Worm (Caenorhabditis elegans): ENCODE results near the gene C56E10.3.

Gene C56E10.3

ce11 chrX:6687756-6688155, 42.3 kb downstream of the C56E10.3 start:
- TF ChIP-seq egl-5 (tag; optimal IDR thresholded peaks at IDR 0.05) (no peak), nhr-12 (tag; optimal IDR thresholded peaks at IDR 0.05) (no peak), mdl-1 (tag; optimal IDR thresholded peaks at IDR 0.05) (no peak), skn-1 (tag; optimal IDR thresholded peaks at IDR 0.05) (no peak), nhr-11 (tag; optimal IDR thresholded peaks at IDR 0.05) (no peak), elt-1 (tag; optimal IDR thresholded peaks at IDR 0.05) (no peak), ama-1 (optimal IDR thresholded peaks at IDR 0.05) (no peak), fos-1 (tag; optimal IDR thresholded peaks at IDR 0.05) (no peak), eor-1 (tag; optimal IDR thresholded peaks at IDR 0.05) (no peak), ztf-11 (tag; optimal IDR thresholded peaks at IDR 0.05) (no peak), zag-1 (tag; optimal IDR thresholded peaks at IDR 0.05) (no peak)

DNA sequence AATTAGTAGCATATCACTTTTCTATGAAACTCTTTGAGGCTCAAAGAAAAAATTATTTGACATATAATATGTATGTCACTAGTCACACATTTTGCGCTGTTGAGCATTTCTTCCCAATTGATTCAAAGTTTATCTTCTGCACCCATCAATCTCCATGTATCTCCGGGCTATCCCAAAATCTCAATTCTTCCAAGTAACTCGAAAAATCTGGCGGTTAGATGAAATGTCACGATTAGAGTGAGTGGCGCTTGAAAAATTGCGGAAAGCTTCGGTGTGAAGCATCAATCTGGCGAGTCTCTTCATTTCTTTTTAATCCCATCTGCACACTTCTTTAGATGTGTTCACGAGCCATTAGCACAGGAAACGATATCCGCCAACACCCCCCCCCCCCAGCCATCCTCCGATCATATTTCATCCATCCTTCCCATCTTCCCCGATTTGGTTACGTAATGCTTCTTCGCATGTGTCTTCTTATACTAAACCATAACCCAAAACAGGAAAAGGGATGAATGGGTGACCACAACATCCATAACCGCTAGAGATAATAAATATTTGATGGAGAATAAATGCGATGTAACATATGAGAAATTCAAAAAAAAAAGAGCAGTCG, 43.6 kb downstream of the C56E10.3 start:
- TF ChIP-seq nhr-12 (tag; optimal IDR thresholded peaks at IDR 0.05): no peak
- no peak for TF ChIP-seq egl-5 (tag; optimal IDR thresholded peaks at IDR 0.05)
- TF ChIP-seq unc-62 (GFP tag; optimal IDR thresholded peaks at IDR 0.05): peak; percentile 32
- TF ChIP-seq ceh-28 (tag; optimal IDR thresholded peaks at IDR 0.05): no peak
- TF ChIP-seq nfya-1 (tag; optimal IDR thresholded peaks at IDR 0.05; ENCODE audit: insufficient read depth): no peak
- no peak for TF ChIP-seq nhr-77 (tag; optimal IDR thresholded peaks at IDR 0.05)
- no peak for TF ChIP-seq elt-2 (tag; optimal IDR thresholded peaks at IDR 0.05)
- TF ChIP-seq nhr-237 (tag; optimal IDR thresholded peaks at IDR 0.05): no peak
- TF ChIP-seq nhr-28 (tag; optimal IDR thresholded peaks at IDR 0.05): no peak
- TF ChIP-seq skn-1 (tag; optimal IDR thresholded peaks at IDR 0.05): no peak
- no peak for TF ChIP-seq nhr-43 (tag; optimal IDR thresholded peaks at IDR 0.05; ENCODE audit: poor library complexity, severe bottlenecking)
- TF ChIP-seq lin-39 (tag; optimal IDR thresholded peaks at IDR 0.05): peak; percentile 20
- no peak for TF ChIP-seq ztf-11 (tag; optimal IDR thresholded peaks at IDR 0.05)
- no peak for TF ChIP-seq fkh-10 (GFP tag; optimal IDR thresholded peaks at IDR 0.05)
- peak; percentile 94 for TF ChIP-seq elt-1 (tag; optimal IDR thresholded peaks at IDR 0.05)
- TF ChIP-seq mml-1 (tag; optimal IDR thresholded peaks at IDR 0.05): no peak
- TF ChIP-seq jun-1 (tag; optimal IDR thresholded peaks at IDR 0.05): no peak
- TF ChIP-seq egl-27 (tag; optimal IDR thresholded peaks at IDR 0.05): no peak
- no peak for TF ChIP-seq sea-2 (GFP tag; optimal IDR thresholded peaks at IDR 0.05)
- TF ChIP-seq hmg-11 (tag; optimal IDR thresholded peaks at IDR 0.05): no peak
- TF ChIP-seq ceh-16 (tag; optimal IDR thresholded peaks at IDR 0.05): no peak
- no peak for TF ChIP-seq fos-1 (tag; optimal IDR thresholded peaks at IDR 0.05)

DNA sequence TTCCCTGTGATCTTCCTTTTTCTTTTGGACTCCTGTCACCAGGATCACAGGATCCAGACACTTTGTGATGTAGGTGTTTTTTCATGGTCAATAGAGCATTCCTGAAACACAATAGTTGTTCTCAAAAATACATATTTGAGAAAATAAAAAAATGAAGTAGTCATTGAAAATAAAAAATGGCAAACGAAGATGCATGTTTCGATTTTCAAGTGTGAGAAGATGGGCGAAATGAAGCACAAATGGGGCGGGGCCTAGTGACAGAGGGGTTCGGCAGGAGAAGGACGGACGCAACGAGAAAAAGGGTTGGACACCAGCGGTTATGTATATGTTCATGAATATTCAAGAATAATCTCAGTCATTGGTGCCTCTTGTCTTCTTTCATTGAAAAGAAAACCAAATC, 44.5 kb downstream of the C56E10.3 start, which contains the start of gene F38B6.6:
Gene F38B6.6, minus strand, starts transcription at position 101 of the 400 bp plus-strand sequence.
- TF ChIP-seq fkh-10 (GFP tag; optimal IDR thresholded peaks at IDR 0.05) (no peak), R02D3.7 (tag; optimal IDR thresholded peaks at IDR 0.05) (no peak), nhr-23 (tag; optimal IDR thresholded peaks at IDR 0.05) (no peak), nhr-28 (tag; optimal IDR thresholded peaks at IDR 0.05) (no peak), egl-27 (tag; optimal IDR thresholded peaks at IDR 0.05) (no peak), eor-1 (tag; optimal IDR thresholded peaks at IDR 0.05) (no peak), elt-3 (tag; optimal IDR thresholded peaks at IDR 0.05) (no peak), nhr-12 (tag; optimal IDR thresholded peaks at IDR 0.05) (no peak), sea-2 (GFP tag; optimal IDR thresholded peaks at IDR 0.05) (no peak), lin-15B (tag; optimal IDR thresholded peaks at IDR 0.05) (no peak), lsy-12 (tag; optimal IDR thresholded peaks at IDR 0.05) (no peak), ceh-9 (tag; optimal IDR thresholded peaks at IDR 0.05) (no peak), fkh-2 (tag; optimal IDR thresholded peaks at IDR 0.05) (no peak), elt-2 (tag; optimal IDR thresholded peaks at IDR 0.05) (no peak), skn-1 (tag; optimal IDR thresholded peaks at IDR 0.05) (no peak), nhr-67 (tag; optimal IDR thresholded peaks at IDR 0.05) (no peak), nhr-11 (tag; optimal IDR thresholded peaks at IDR 0.05) (no peak), nhr-25 (tag; optimal IDR thresholded peaks at IDR 0.05) (no peak)

ce11 chrX:6691653-6692052, 46.2 kb downstream of the C56E10.3 start:
- no peak for TF ChIP-seq ceh-28 (tag; optimal IDR thresholded peaks at IDR 0.05)
- TF ChIP-seq fkh-2 (tag; optimal IDR thresholded peaks at IDR 0.05): no peak
- no peak for TF ChIP-seq lin-15B (tag; optimal IDR thresholded peaks at IDR 0.05)
- TF ChIP-seq pha-4 (tag; optimal IDR thresholded peaks at IDR 0.05): no peak
- TF ChIP-seq nhr-11 (tag; optimal IDR thresholded peaks at IDR 0.05): no peak
- no peak for TF ChIP-seq ceh-16 (tag; optimal IDR thresholded peaks at IDR 0.05)
- TF ChIP-seq tbx-2 (tag; optimal IDR thresholded peaks at IDR 0.05): no peak
- TF ChIP-seq nhr-237 (tag; optimal IDR thresholded peaks at IDR 0.05): no peak
- TF ChIP-seq fkh-10 (GFP tag; optimal IDR thresholded peaks at IDR 0.05): no peak
